Fruit fly (Drosophila melanogaster) whole organism, adult: ENCODE data around the gene mRpL2.

Experiments
- CG11617 ChIP-seq: fragments of 200-800 bp; sonication (Bioruptor generic); optimal IDR thresholded peaks from 2 replicates; lab custom pipeline; 2017; ENCODE audit warnings: mild to moderate bottlenecking, missing biosample characterization, missing genetic modification reagents, missing genetic modification characterization
- CG14711 ChIP-seq: fragments of 200-800 bp; sonication (Bioruptor generic); optimal IDR thresholded peaks from 2 replicates; lab custom pipeline; 2018; ENCODE audit warnings: missing biosample characterization, mild to moderate bottlenecking, missing genetic modification characterization, moderate library complexity
- CG1620 ChIP-seq: fragments of 200-800 bp; sonication (Bioruptor generic); optimal IDR thresholded peaks from 2 replicates; lab custom pipeline; 2016; ENCODE audit warnings: missing biosample characterization, missing genetic modification characterization
- CG7101 ChIP-seq: fragments of 200-800 bp; sonication (Bioruptor generic); optimal IDR thresholded peaks from 2 replicates; lab custom pipeline; 2018; ENCODE audit warnings: missing biosample characterization, mild to moderate bottlenecking, missing genetic modification characterization, moderate library complexity
- Crg-1 ChIP-seq: fragments of 200-800 bp; sonication (Bioruptor generic); optimal IDR thresholded peaks from 2 replicates; lab custom pipeline; 2016; ENCODE audit warnings: missing biosample characterization, missing genetic modification characterization
- Mnt ChIP-seq: fragments of 200-800 bp; sonication (Bioruptor generic); optimal IDR thresholded peaks from 2 replicates; lab custom pipeline; 2016; ENCODE audit warnings: missing biosample characterization, mild to moderate bottlenecking, missing genetic modification characterization
- bab1 ChIP-seq: fragments of 200-800 bp; sonication (Bioruptor generic); optimal IDR thresholded peaks from 3 replicates; lab custom pipeline; 2019; ENCODE audit warnings: missing biosample characterization, mild to moderate bottlenecking, missing genetic modification characterization, moderate library complexity
- cic ChIP-seq: fragments of 200-800 bp; sonication (Bioruptor generic); optimal IDR thresholded peaks from 2 replicates; lab custom pipeline; 2017; ENCODE audit warnings: missing biosample characterization, mild to moderate bottlenecking, missing genetic modification characterization, moderate library complexity
- cnc ChIP-seq, 2 experiments: fragments of >200 bp; optimal IDR thresholded peaks; 2 replicates each; lab custom pipeline; 2017
- kay ChIP-seq: fragments of 200-800 bp; sonication (Bioruptor generic); peaks from one replicate; lab custom pipeline; 2016; ENCODE audit warnings: missing biosample characterization, missing genetic modification characterization, borderline replicate concordance
- ovo ChIP-seq: fragments of 200-800 bp; sonication (Bioruptor generic); optimal IDR thresholded peaks from 2 replicates; lab custom pipeline; 2016; ENCODE audit warnings: missing biosample characterization, missing genetic modification characterization
- pad ChIP-seq: fragments of 200-800 bp; sonication (Bioruptor generic); optimal IDR thresholded peaks from 3 replicates; lab custom pipeline; 2017; ENCODE audit warnings: missing biosample characterization, missing genetic modification characterization, mild to moderate bottlenecking, moderate library complexity, missing genetic modification reagents
- tj ChIP-seq: fragments of 200-800 bp; sonication (Bioruptor generic); optimal IDR thresholded peaks from 3 replicates; lab custom pipeline; 2017; ENCODE audit warnings: missing biosample characterization, mild to moderate bottlenecking, missing genetic modification characterization, moderate library complexity
- toe ChIP-seq: fragments of 200-800 bp; sonication (Bioruptor generic); optimal IDR thresholded peaks from 2 replicates; lab custom pipeline; 2016; ENCODE audit warnings: missing biosample characterization, missing genetic modification characterization

- TF ChIP-seq cnc (optimal IDR thresholded peaks at IDR 0.05; lab: Kevin White, UChicago) (no peak), pad (peak; percentile 10), toe (GFP tag; lab: Kevin White, UChicago) (no peak), bab1 (no peak), ovo (GFP tag; lab: Kevin White, UChicago) (no peak), CG11617 (GFP tag; lab: Kevin White, UChicago) (no peak), cic (no peak), tj (GFP tag; lab: Kevin White, UChicago) (no peak), Mnt (GFP tag; lab: Kevin White, UChicago) (peak; percentile 7), CG7101 (tag; lab: Kevin White, UChicago) (no peak), CG14711 (tag; lab: Kevin White, UChicago) (peak; percentile 77), kay (GFP tag; lab: Kevin White, UChicago) (no peak), Crg-1 (peak; percentile 56), CG1620 (GFP tag; lab: Kevin White, UChicago) (peak; percentile 20)
Observed at dm6 chr3L:11119396-11119900, 1.2 kb upstream of the mRpL2 start.
